Worm (Caenorhabditis elegans) whole organism, L3 larva: ENCODE results near the gene K09E9.4.

ENCODE experiments used
- aly-2 ChIP-seq: fragments of 150-350 bp; optimal IDR thresholded peaks from 2 replicates; lab custom pipeline; 2014; ENCODE audit warnings: missing biosample characterization, missing genetic modification characterization
- ama-1 ChIP-seq: fragments of 150-350 bp; optimal IDR thresholded peaks from 2 replicates; lab custom pipeline; 2018
- ceh-9 ChIP-seq: sonication (generic microtip); optimal IDR thresholded peaks from 2 replicates; lab custom pipeline; 2018; ENCODE audit warnings: missing biosample characterization, missing genetic modification characterization
- egl-27 ChIP-seq: sonication (generic microtip); optimal IDR thresholded peaks from 4 replicates; lab custom pipeline; 2017; ENCODE audit warnings: missing biosample characterization, missing genetic modification reagents, missing genetic modification characterization
- jun-1 ChIP-seq: fragments of 150-350 bp; optimal IDR thresholded peaks from 2 replicates; lab custom pipeline; 2014; ENCODE audit warnings: missing biosample characterization, missing genetic modification reagents, missing genetic modification characterization
- lin-15B ChIP-seq: fragments of 150-350 bp; optimal IDR thresholded peaks from 2 replicates; lab custom pipeline; 2014; ENCODE audit warnings: missing biosample characterization, missing genetic modification characterization
- mdl-1 ChIP-seq: fragments of 150-350 bp; optimal IDR thresholded peaks from 2 replicates; lab custom pipeline; 2014; ENCODE audit warnings: missing biosample characterization, missing genetic modification characterization
- nfya-1 ChIP-seq: sonication (generic microtip); optimal IDR thresholded peaks from 2 replicates; lab custom pipeline; 2017; ENCODE audit warnings: missing genetic modification characterization, mild to moderate bottlenecking, missing compliant biosample characterization, antibody characterized with exemption, moderate library complexity; ENCODE audit not compliant: insufficient read depth
- nhr-28 ChIP-seq: fragments of 150-350 bp; optimal IDR thresholded peaks from 2 replicates; lab custom pipeline; 2014; ENCODE audit warnings: missing biosample characterization, missing genetic modification characterization
- pha-4 ChIP-seq: fragments of 150-350 bp; optimal IDR thresholded peaks from 2 replicates; lab custom pipeline; 2014; ENCODE audit warnings: missing biosample characterization, missing genetic modification reagents, missing genetic modification characterization
- skn-1 ChIP-seq: fragments of 150-350 bp; optimal IDR thresholded peaks from 2 replicates; lab custom pipeline; 2014; ENCODE audit warnings: missing biosample characterization, missing genetic modification characterization
- unc-39 ChIP-seq: sonication (generic microtip); optimal IDR thresholded peaks from 4 replicates; lab custom pipeline; 2017; ENCODE audit warnings: missing biosample characterization, missing genetic modification characterization
- unc-62 ChIP-seq: fragments of 150-350 bp; sonication (generic microtip); optimal IDR thresholded peaks from 4 replicates; lab custom pipeline; 2014; ENCODE audit warnings: missing biosample characterization, missing genetic modification reagents, missing genetic modification characterization
- zag-1 ChIP-seq: fragments of 150-350 bp; optimal IDR thresholded peaks from 2 replicates; lab custom pipeline; 2014; ENCODE audit warnings: missing biosample characterization, missing genetic modification characterization

ce11 chrX:15620200-15620599 is 10.0 kb downstream of the K09E9.4 start, which contains the start of gene K09E9.1:
- TF ChIP-seq mdl-1 (no peak), egl-27 (tag; lab: Kevin White, UChicago) (no peak), jun-1 (tag; lab: Kevin White, UChicago) (no peak), nfya-1 (no peak), pha-4 (no peak), ceh-9 (tag; lab: Kevin White, UChicago) (no peak), nhr-28 (tag; lab: Kevin White, UChicago) (no peak), lin-15B (tag; lab: Kevin White, UChicago) (no peak), unc-39 (no peak), skn-1 (no peak), ama-1 (lab: Kevin White, UChicago) (no peak), aly-2 (tag; lab: Kevin White, UChicago) (no peak), zag-1 (no peak), unc-62 (GFP tag; lab: Kevin White, UChicago) (no peak)
